Worm (Caenorhabditis elegans) whole organism, early embryonic: ENCODE measurements around the gene F45F2.11.
A peak's percentile ranks its signal among the peaks of the same experiment; 100 is the strongest.

Experiments
- B0310.2 ChIP-seq: sonication (generic microtip); optimal IDR thresholded peaks from 2 replicates; lab custom pipeline; 2016; ENCODE audit warnings: mild to moderate bottlenecking, missing genetic modification characterization, missing compliant biosample characterization
- F13C5.2 ChIP-seq: sonication (generic microtip); optimal IDR thresholded peaks from 2 replicates; lab custom pipeline; 2017; ENCODE audit warnings: mild to moderate bottlenecking, missing genetic modification characterization, inconsistent platforms, missing compliant biosample characterization
- aly-1 ChIP-seq: sonication (generic microtip); optimal IDR thresholded peaks from 2 replicates; lab custom pipeline; 2016; ENCODE audit warnings: missing genetic modification characterization, missing compliant biosample characterization
- ama-1 ChIP-seq: fragments of 150-350 bp; optimal IDR thresholded peaks from 2 replicates; lab custom pipeline; 2014
- ceh-13 ChIP-seq: fragments of 200-800 bp; sonication (Bioruptor generic); optimal IDR thresholded peaks from 2 replicates; lab custom pipeline; 2018; ENCODE audit warnings: mild to moderate bottlenecking, missing genetic modification characterization, missing compliant biosample characterization
- ceh-36 ChIP-seq: sonication (generic microtip); optimal IDR thresholded peaks from 2 replicates; lab custom pipeline; 2016; ENCODE audit warnings: missing genetic modification characterization, inconsistent platforms, missing compliant biosample characterization
- ets-7 ChIP-seq: sonication (generic microtip); optimal IDR thresholded peaks from 2 replicates; lab custom pipeline; 2016; ENCODE audit warnings: missing genotype, missing genetic modification characterization, missing compliant biosample characterization
- flt-1 ChIP-seq: fragments of 200-800 bp; sonication (Bioruptor generic); IDR thresholded peaks from 2 replicates; pipeline ENCODE4 v1.3.6; 2022; ENCODE audit warnings: missing genetic modification characterization, missing compliant biosample characterization
- hmbx-1 ChIP-seq: sonication (generic microtip); optimal IDR thresholded peaks from 2 replicates; lab custom pipeline; 2016; ENCODE audit warnings: mild to moderate bottlenecking, missing genetic modification characterization, missing compliant biosample characterization
- hmg-4 ChIP-seq: fragments of 200-800 bp; sonication (Bioruptor generic); optimal IDR thresholded peaks from 2 replicates; lab custom pipeline; 2018; ENCODE audit warnings: mild to moderate bottlenecking, missing genetic modification characterization, missing compliant biosample characterization
- hnd-1 ChIP-seq: sonication (generic microtip); optimal IDR thresholded peaks from 2 replicates; lab custom pipeline; 2016; ENCODE audit warnings: missing genetic modification characterization, missing compliant biosample characterization
- pes-1 ChIP-seq: fragments of 200-800 bp; sonication (Bioruptor generic); IDR thresholded peaks from 2 replicates; pipeline ENCODE4 v1.3.6; 2022; ENCODE audit warnings: missing genetic modification reagents, missing genetic modification characterization, missing compliant biosample characterization
- scrt-1 ChIP-seq: fragments of 200-800 bp; sonication (Bioruptor generic); IDR thresholded peaks from 2 replicates; pipeline ENCODE4 v1.3.6; 2022; ENCODE audit warnings: missing genetic modification characterization, missing compliant biosample characterization
- sea-1 ChIP-seq: fragments of 200-800 bp; sonication (Bioruptor generic); conservative IDR thresholded peaks from 2 replicates; pipeline ENCODE4 v1.3.6; 2022; ENCODE audit warnings: missing genetic modification characterization, missing compliant biosample characterization
- tbx-11 ChIP-seq: fragments of 200-800 bp; sonication (Bioruptor generic); IDR thresholded peaks from 2 replicates; pipeline ENCODE4 v1.3.6; 2022; ENCODE audit warnings: missing genetic modification characterization, missing compliant biosample characterization
- tbx-37 ChIP-seq: fragments of 200-800 bp; sonication (Bioruptor generic); conservative IDR thresholded peaks from 2 replicates; pipeline ENCODE4 v1.3.6; 2022; ENCODE audit warnings: missing genetic modification reagents, missing genetic modification characterization, missing compliant biosample characterization
- tra-4 ChIP-seq: sonication (generic microtip); optimal IDR thresholded peaks from 2 replicates; lab custom pipeline; 2017; ENCODE audit warnings: missing genetic modification characterization, missing compliant biosample characterization

F45F2.11 gene

ce11 chrV:8507324-8507723 is 13.4 kb downstream of the F45F2.11 start, which contains the start of gene ZK994.6:
Gene ZK994.6 (minus strand): TSS chrV:8507424.
- TF ChIP-seq hnd-1 (tag; lab: Kevin White, UChicago): no peak
- TF ChIP-seq tra-4 (tag; lab: Kevin White, UChicago): no peak
- no peak for TF ChIP-seq ets-7 (tag; lab: Kevin White, UChicago)
- no peak for TF ChIP-seq tbx-11 (GFP tag; lab: Robert Waterston, UW)
- no peak for TF ChIP-seq ceh-13 (GFP tag; lab: Kevin White, UChicago)
- TF ChIP-seq B0310.2 (tag; lab: Kevin White, UChicago): no peak
- no peak for TF ChIP-seq sea-1
- no peak for TF ChIP-seq hmg-4
- no peak for TF ChIP-seq pes-1
- no peak for TF ChIP-seq scrt-1 (GFP tag; lab: Robert Waterston, UW)
- no peak for TF ChIP-seq ceh-36 (tag; lab: Kevin White, UChicago)
- no peak for TF ChIP-seq flt-1 (GFP tag; lab: Robert Waterston, UW)
- TF ChIP-seq ama-1 (lab: Kevin White, UChicago): no peak
- TF ChIP-seq aly-1 (tag; lab: Kevin White, UChicago): no peak
- no peak for TF ChIP-seq tbx-37 (GFP tag; lab: Robert Waterston, UW)
- TF ChIP-seq hmbx-1: no peak
- no peak for TF ChIP-seq F13C5.2 (tag; lab: Kevin White, UChicago)

DNA sequence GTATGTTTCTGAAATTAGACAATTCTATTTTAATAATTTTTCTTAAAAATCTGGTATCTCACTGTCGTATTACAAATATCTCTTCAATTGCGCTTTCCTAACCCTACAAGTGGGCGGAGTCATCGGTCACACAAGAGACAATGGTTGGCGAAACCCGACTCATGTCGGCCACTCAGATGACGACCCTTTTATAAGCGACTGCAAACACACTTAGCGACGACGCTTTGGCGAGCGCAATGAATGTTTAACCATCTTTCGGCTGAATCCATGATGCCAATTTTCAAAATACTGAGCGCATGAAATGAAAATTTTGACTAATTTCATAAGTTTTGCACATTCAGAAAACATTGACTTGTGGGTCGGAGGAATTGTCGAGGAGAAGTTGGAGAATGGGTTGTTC is 20.3 kb downstream of the F45F2.11 start:
- TF ChIP-seq F13C5.2 (tag; lab: Kevin White, UChicago) (peak; percentile 99), ama-1 (lab: Kevin White, UChicago) (no peak), aly-1 (tag; lab: Kevin White, UChicago) (peak; percentile 98), flt-1 (GFP tag; lab: Robert Waterston, UW) (peak; percentile 99), pes-1 (peak; percentile 99), hnd-1 (tag; lab: Kevin White, UChicago) (peak; percentile 97), ceh-36 (tag; lab: Kevin White, UChicago) (peak; percentile 98), hmg-4 (peak; percentile 100), ets-7 (tag; lab: Kevin White, UChicago) (peak; percentile 96), hmbx-1 (peak; percentile 93), tbx-37 (GFP tag; lab: Robert Waterston, UW) (peak; percentile 99), B0310.2 (tag; lab: Kevin White, UChicago) (peak; percentile 98), tra-4 (tag; lab: Kevin White, UChicago) (peak; percentile 96), sea-1 (peak; percentile 100), scrt-1 (GFP tag; lab: Robert Waterston, UW) (peak; percentile 99), ceh-13 (GFP tag; lab: Kevin White, UChicago) (peak; percentile 98), tbx-11 (GFP tag; lab: Robert Waterston, UW) (peak; percentile 99)

ce11 chrV:8499407-8499806 is 21.3 kb downstream of the F45F2.11 start:
- no peak for TF ChIP-seq tbx-37 (GFP tag; lab: Robert Waterston, UW)
- TF ChIP-seq ceh-13 (GFP tag; lab: Kevin White, UChicago): no peak
- no peak for TF ChIP-seq tra-4 (tag; lab: Kevin White, UChicago)
- TF ChIP-seq pes-1: no peak
- no peak for TF ChIP-seq ama-1 (lab: Kevin White, UChicago)
- no peak for TF ChIP-seq hmbx-1
- no peak for TF ChIP-seq B0310.2 (tag; lab: Kevin White, UChicago)

DNA sequence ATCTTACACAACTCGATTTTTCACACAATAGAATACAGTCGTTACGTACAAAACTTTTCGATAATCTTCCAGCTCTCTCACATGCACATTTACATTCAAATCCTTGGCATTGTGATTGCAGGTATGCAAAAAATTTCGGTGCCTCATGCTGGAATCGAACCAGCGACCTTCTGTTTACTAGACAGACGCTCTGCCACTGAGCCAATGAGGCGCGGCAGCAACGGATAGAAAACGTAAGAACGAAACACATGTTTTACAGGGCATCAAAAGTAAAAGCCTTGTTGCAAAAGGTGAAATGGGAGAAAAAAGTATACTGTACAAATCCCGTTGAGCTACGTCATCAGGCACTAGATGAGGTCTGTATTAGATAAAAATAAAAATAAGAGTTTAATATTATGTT is 24.7 kb downstream of the F45F2.11 start:
- TF ChIP-seq pes-1 (peak; percentile 57; the same call in 1 of the 2 replicates), F13C5.2 (tag; lab: Kevin White, UChicago) (no peak)

DNA sequence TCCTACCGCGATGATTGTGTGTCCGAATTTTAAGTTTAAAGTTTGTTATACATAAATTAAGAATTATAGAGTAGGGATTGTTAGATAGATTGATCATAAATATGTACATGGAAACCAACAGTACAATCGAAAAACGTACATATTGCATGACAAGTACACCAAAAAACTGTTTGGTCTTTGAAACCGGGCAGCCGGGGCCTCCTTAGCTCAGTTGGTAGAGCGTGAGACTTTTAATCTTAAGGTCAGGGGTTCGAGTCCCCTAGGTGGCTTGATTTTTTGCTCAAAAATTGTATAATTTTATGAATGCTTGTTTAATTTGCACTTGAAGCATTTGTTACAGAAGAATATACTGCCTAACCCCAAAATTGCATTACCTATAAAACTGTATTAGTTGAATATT is 25.6 kb downstream of the F45F2.11 start:
- TF ChIP-seq flt-1 (GFP tag; lab: Robert Waterston, UW) (no peak), pes-1 (no peak), tbx-37 (GFP tag; lab: Robert Waterston, UW) (no peak), sea-1 (no peak), hmbx-1 (no peak), ama-1 (lab: Kevin White, UChicago) (no peak), tbx-11 (GFP tag; lab: Robert Waterston, UW) (no peak), tra-4 (tag; lab: Kevin White, UChicago) (no peak), ceh-13 (GFP tag; lab: Kevin White, UChicago) (no peak), B0310.2 (tag; lab: Kevin White, UChicago) (no peak), scrt-1 (GFP tag; lab: Robert Waterston, UW) (no peak), aly-1 (tag; lab: Kevin White, UChicago) (no peak)

ce11 chrV:8494260-8494939 is 26.3 kb downstream of the F45F2.11 start, which contains the start of gene pxn-1:
Gene pxn-1 (plus strand): TSS chrV:8494889.
- TF ChIP-seq ets-7 (tag; lab: Kevin White, UChicago) (no peak), aly-1 (tag; lab: Kevin White, UChicago) (no peak), pes-1 (no peak), ama-1 (lab: Kevin White, UChicago) (no peak), scrt-1 (GFP tag; lab: Robert Waterston, UW) (no peak), tbx-37 (GFP tag; lab: Robert Waterston, UW) (no peak), B0310.2 (tag; lab: Kevin White, UChicago) (no peak), hmg-4 (no peak), sea-1 (no peak), hmbx-1 (no peak), hnd-1 (tag; lab: Kevin White, UChicago) (no peak), tbx-11 (GFP tag; lab: Robert Waterston, UW) (no peak), F13C5.2 (tag; lab: Kevin White, UChicago) (no peak), flt-1 (GFP tag; lab: Robert Waterston, UW) (no peak), tra-4 (tag; lab: Kevin White, UChicago) (no peak), ceh-13 (GFP tag; lab: Kevin White, UChicago) (no peak), ceh-36 (tag; lab: Kevin White, UChicago) (no peak)

ce11 chrV:8481274-8481673 is 39.4 kb downstream of the F45F2.11 start:
- TF ChIP-seq sea-1 (no peak), ceh-13 (GFP tag; lab: Kevin White, UChicago) (no peak), aly-1 (tag; lab: Kevin White, UChicago) (no peak), hnd-1 (tag; lab: Kevin White, UChicago) (no peak), ama-1 (lab: Kevin White, UChicago) (no peak), hmbx-1 (no peak)
